Worm (Caenorhabditis elegans) whole organism, late embryonic: ENCODE data around the gene alh-6.

ENCODE experiments used
- C08G9.2 ChIP-seq: sonication (generic microtip); optimal IDR thresholded peaks from 2 replicates; lab custom pipeline; 2016; ENCODE audit warnings: mild to moderate bottlenecking, missing genetic modification characterization, moderate library complexity, missing compliant biosample characterization
- C38D4.7 ChIP-seq: fragments of 200-800 bp; sonication (Bioruptor generic); optimal IDR thresholded peaks from 2 replicates; lab custom pipeline; 2018; ENCODE audit warnings: mild to moderate bottlenecking, missing genetic modification characterization, moderate library complexity, missing compliant biosample characterization
- F13H6.1 ChIP-seq: sonication (generic microtip); optimal IDR thresholded peaks from 2 replicates; lab custom pipeline; 2016; ENCODE audit warnings: missing genetic modification characterization, missing compliant biosample characterization
- K02D7.2 ChIP-seq: sonication (generic microtip); optimal IDR thresholded peaks from 2 replicates; lab custom pipeline; 2017; ENCODE audit warnings: mild to moderate bottlenecking, missing genetic modification characterization, missing compliant biosample characterization
- K09A11.1 ChIP-seq: sonication (generic microtip); optimal IDR thresholded peaks from 2 replicates; lab custom pipeline; 2017; ENCODE audit warnings: antibody characterized with exemption, mild to moderate bottlenecking, missing genetic modification characterization, missing compliant biosample characterization; ENCODE audit not compliant: insufficient read depth
- T23F11.4 ChIP-seq: fragments of 200-800 bp; sonication (Bioruptor generic); optimal IDR thresholded peaks from 2 replicates; lab custom pipeline; 2018; ENCODE audit warnings: mild to moderate bottlenecking, missing genetic modification characterization, missing compliant biosample characterization
- Y22D7AL.16 ChIP-seq: sonication (generic microtip); optimal IDR thresholded peaks from 2 replicates; lab custom pipeline; 2016; ENCODE audit warnings: missing genetic modification characterization, missing compliant biosample characterization
- ama-1 ChIP-seq: fragments of 150-350 bp; optimal IDR thresholded peaks from 2 replicates; lab custom pipeline; 2014
- ceh-14 ChIP-seq: sonication (generic microtip); optimal IDR thresholded peaks from 2 replicates; lab custom pipeline; 2016; ENCODE audit warnings: missing genotype, missing genetic modification characterization, missing compliant biosample characterization
- ceh-18 ChIP-seq: sonication (generic microtip); optimal IDR thresholded peaks from 2 replicates; lab custom pipeline; 2016; ENCODE audit warnings: missing genetic modification characterization, missing compliant biosample characterization
- ceh-30 ChIP-seq: fragments of 150-350 bp; optimal IDR thresholded peaks from 2 replicates; lab custom pipeline; 2014; ENCODE audit warnings: missing biosample characterization, missing genetic modification characterization
- ceh-31 ChIP-seq: sonication (generic microtip); optimal IDR thresholded peaks from 2 replicates; lab custom pipeline; 2016; ENCODE audit warnings: missing genetic modification characterization, missing compliant biosample characterization
- ceh-48 ChIP-seq: sonication (generic microtip); optimal IDR thresholded peaks from 2 replicates; lab custom pipeline; 2016; ENCODE audit warnings: missing genetic modification characterization, inconsistent platforms, missing compliant biosample characterization
- ceh-6 ChIP-seq: fragments of 200-800 bp; sonication (Bioruptor generic); optimal IDR thresholded peaks from 2 replicates; lab custom pipeline; 2018; ENCODE audit warnings: mild to moderate bottlenecking, missing genetic modification characterization, missing compliant biosample characterization
- che-1 ChIP-seq: sonication (generic microtip); optimal IDR thresholded peaks from 2 replicates; lab custom pipeline; 2016; ENCODE audit warnings: mild to moderate bottlenecking, missing genetic modification characterization, missing compliant biosample characterization
- dve-1 ChIP-seq: sonication (generic microtip); optimal IDR thresholded peaks from 2 replicates; lab custom pipeline; 2017; ENCODE audit warnings: antibody characterized with exemption, mild to moderate bottlenecking, missing genetic modification characterization, missing compliant biosample characterization
- elt-2 ChIP-seq: sonication (generic microtip); optimal IDR thresholded peaks from 2 replicates; lab custom pipeline; 2016; ENCODE audit warnings: missing genetic modification reagents, missing genetic modification characterization, missing compliant biosample characterization
- elt-4 ChIP-seq: sonication (generic microtip); optimal IDR thresholded peaks from 2 replicates; lab custom pipeline; 2016; ENCODE audit warnings: missing genetic modification characterization, missing compliant biosample characterization
- ets-4 ChIP-seq: sonication (generic microtip); optimal IDR thresholded peaks from 2 replicates; lab custom pipeline; 2016; ENCODE audit warnings: missing genetic modification characterization, missing compliant biosample characterization
- fkh-10 ChIP-seq: fragments of 150-350 bp; optimal IDR thresholded peaks from 2 replicates; lab custom pipeline; 2014; ENCODE audit warnings: missing biosample characterization, missing genetic modification reagents, missing genetic modification characterization
- fkh-6 ChIP-seq: sonication (generic microtip); optimal IDR thresholded peaks from 2 replicates; lab custom pipeline; 2016; ENCODE audit warnings: missing genetic modification characterization, missing compliant biosample characterization
- gmeb-2 ChIP-seq: sonication (generic microtip); optimal IDR thresholded peaks from 2 replicates; lab custom pipeline; 2016; ENCODE audit warnings: missing genetic modification characterization, inconsistent platforms, missing compliant biosample characterization
- hlh-13 ChIP-seq: fragments of 200-800 bp; sonication (Bioruptor generic); optimal IDR thresholded peaks from 2 replicates; lab custom pipeline; 2018; ENCODE audit warnings: mild to moderate bottlenecking, missing genetic modification characterization, missing compliant biosample characterization
- hlh-15 ChIP-seq: sonication (generic microtip); optimal IDR thresholded peaks from 2 replicates; lab custom pipeline; 2016; ENCODE audit warnings: missing genetic modification characterization, missing compliant biosample characterization
- hlh-30 ChIP-seq: sonication (generic microtip); optimal IDR thresholded peaks from 2 replicates; lab custom pipeline; 2017; ENCODE audit warnings: antibody characterized with exemption, missing genetic modification characterization, missing compliant biosample characterization; ENCODE audit not compliant: insufficient read depth
- lin-11 ChIP-seq: fragments of 200-800 bp; sonication (Bioruptor generic); optimal IDR thresholded peaks from 2 replicates; lab custom pipeline; 2018; ENCODE audit warnings: mild to moderate bottlenecking, missing genetic modification characterization, missing compliant biosample characterization
- madf-2 ChIP-seq: sonication (generic microtip); optimal IDR thresholded peaks from 2 replicates; lab custom pipeline; 2017; ENCODE audit warnings: missing genetic modification characterization, missing compliant biosample characterization
- nfya-1 ChIP-seq: sonication (generic microtip); optimal IDR thresholded peaks from 2 replicates; lab custom pipeline; 2017; ENCODE audit warnings: missing genetic modification characterization, mild to moderate bottlenecking, missing compliant biosample characterization, antibody characterized with exemption, moderate library complexity
- nhr-11 ChIP-seq: fragments of 150-350 bp; optimal IDR thresholded peaks from 2 replicates; lab custom pipeline; 2014; ENCODE audit warnings: missing biosample characterization, missing genetic modification characterization
- odd-2 ChIP-seq: sonication (generic microtip); optimal IDR thresholded peaks from 2 replicates; lab custom pipeline; 2017; ENCODE audit warnings: antibody characterized with exemption, mild to moderate bottlenecking, missing genetic modification characterization, missing compliant biosample characterization
- pha-2 ChIP-seq: sonication (generic microtip); optimal IDR thresholded peaks from 2 replicates; lab custom pipeline; 2017; ENCODE audit warnings: mild to moderate bottlenecking, missing genetic modification characterization, missing compliant biosample characterization
- ref-2 ChIP-seq: sonication (generic microtip); optimal IDR thresholded peaks from 2 replicates; lab custom pipeline; 2016; ENCODE audit warnings: missing genetic modification characterization, missing compliant biosample characterization
- rnt-1 ChIP-seq: sonication (generic microtip); optimal IDR thresholded peaks from 2 replicates; lab custom pipeline; 2016; ENCODE audit warnings: missing genetic modification characterization, missing compliant biosample characterization
- sdc-2 ChIP-seq: sonication (generic microtip); optimal IDR thresholded peaks from 2 replicates; lab custom pipeline; 2016; ENCODE audit warnings: missing genotype, missing genetic modification characterization, missing compliant biosample characterization
- syd-9 ChIP-seq: sonication (generic microtip); optimal IDR thresholded peaks from 2 replicates; lab custom pipeline; 2016; ENCODE audit warnings: mild to moderate bottlenecking, missing genetic modification characterization, moderate library complexity, missing compliant biosample characterization
- tbx-2 ChIP-seq: sonication (generic microtip); optimal IDR thresholded peaks from 2 replicates; lab custom pipeline; 2016; ENCODE audit warnings: missing genetic modification characterization, missing compliant biosample characterization
- ttx-3 ChIP-seq: sonication (generic microtip); optimal IDR thresholded peaks from 2 replicates; lab custom pipeline; 2016; ENCODE audit warnings: missing genetic modification reagents, missing genetic modification characterization, missing compliant biosample characterization
- unc-3 ChIP-seq, 2 experiments: fragments of 200-800 bp in 1 of 2; sonication (Bioruptor generic) in 1 of 2; sonication (generic microtip) in 1 of 2; conservative IDR thresholded peaks in 1 of 2; optimal IDR thresholded peaks in 1 of 2; 2 replicates each; pipeline versions ENCODE4 v1.3.6 to Lab custom; 2016 to 2022; ENCODE audit warnings: missing compliant biosample characterization in 2 of 2, missing genetic modification characterization in 2 of 2, missing genetic modification reagents in 1 of 2
- unc-86 ChIP-seq: sonication (generic microtip); optimal IDR thresholded peaks from 2 replicates; lab custom pipeline; 2016; ENCODE audit warnings: missing genetic modification characterization, missing compliant biosample characterization
- zip-5 ChIP-seq: sonication (generic microtip); optimal IDR thresholded peaks from 2 replicates; lab custom pipeline; 2016; ENCODE audit warnings: missing genetic modification characterization, missing compliant biosample characterization
- ztf-16 ChIP-seq: sonication (generic microtip); optimal IDR thresholded peaks from 2 replicates; lab custom pipeline; 2017; ENCODE audit warnings: missing genetic modification characterization, missing compliant biosample characterization

The alh-6 gene

DNA sequence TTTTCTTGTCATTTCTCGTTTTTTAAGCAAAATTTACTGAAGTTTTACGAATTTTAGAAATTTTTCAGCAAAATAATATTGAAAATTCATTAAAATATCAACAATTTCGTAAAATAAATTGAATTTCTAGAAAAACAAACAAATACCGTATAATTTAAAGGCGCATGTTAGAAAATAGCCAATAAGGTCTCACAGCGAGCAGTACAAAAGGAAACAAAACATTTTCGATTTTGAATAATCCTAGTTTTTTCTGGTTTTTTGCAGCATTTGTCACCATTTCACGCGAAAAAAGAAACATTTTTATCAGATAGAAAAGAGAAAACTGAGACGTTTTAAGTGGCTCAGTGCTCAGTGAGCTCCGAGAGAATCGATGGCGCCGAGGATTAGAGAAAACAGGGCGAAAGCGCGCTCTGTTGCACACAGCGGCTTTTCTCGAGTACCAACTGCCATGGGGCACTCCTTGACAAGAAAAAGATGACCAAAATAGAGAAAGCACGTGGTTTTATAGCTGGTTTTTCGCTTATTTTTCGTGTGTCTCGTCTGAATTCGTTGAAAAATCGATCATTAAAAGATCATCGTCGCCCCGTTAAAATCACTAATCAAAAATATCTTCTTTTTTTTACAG is at the start of gene alh-6, which contains the start of gene fcho-1:
TSS of gene alh-6 (minus strand) at position 242 of the 625 bp plus-strand sequence.
TSS of gene fcho-1 (plus strand) at position 624 of the 625 bp plus-strand sequence.
- TF ChIP-seq K09A11.1 (tag; lab: Kevin White, UChicago), result no peak
- TF ChIP-seq madf-2 (tag; lab: Kevin White, UChicago), result no peak
- no peak for TF ChIP-seq ets-4 (tag; lab: Kevin White, UChicago)
- TF ChIP-seq F13H6.1 (tag; lab: Kevin White, UChicago), result no peak
- no peak for TF ChIP-seq odd-2 (tag; lab: Kevin White, UChicago)
- peak; percentile 29 for TF ChIP-seq hlh-30 (tag; lab: Kevin White, UChicago)
- no peak for TF ChIP-seq fkh-10
- TF ChIP-seq tbx-2 (tag; lab: Kevin White, UChicago), result no peak
- TF ChIP-seq lin-11 (tag; lab: Kevin White, UChicago), result no peak
- TF ChIP-seq ceh-6 (GFP tag; lab: Kevin White, UChicago), result no peak
- no peak for TF ChIP-seq K02D7.2 (tag; lab: Kevin White, UChicago)
- TF ChIP-seq syd-9, result no peak
- TF ChIP-seq C08G9.2 (tag; lab: Kevin White, UChicago), result no peak
- TF ChIP-seq dve-1 (tag; lab: Kevin White, UChicago), result no peak
- peak; percentile 10 for TF ChIP-seq ceh-48
- TF ChIP-seq ceh-18 (tag; lab: Kevin White, UChicago), result no peak
- TF ChIP-seq ref-2 (tag; lab: Kevin White, UChicago), result no peak

- no peak for TF ChIP-seq elt-2 (tag; lab: Kevin White, UChicago)
- no peak for TF ChIP-seq syd-9
- no peak for TF ChIP-seq ref-2 (tag; lab: Kevin White, UChicago)
- no peak for TF ChIP-seq gmeb-2 (tag; lab: Kevin White, UChicago)
- TF ChIP-seq elt-4, result no peak
- TF ChIP-seq ceh-18 (tag; lab: Kevin White, UChicago), result no peak
- no peak for TF ChIP-seq madf-2 (tag; lab: Kevin White, UChicago)
Measured at ce11 chrII:1357905-1358304, 48.0 kb upstream of the alh-6 start, which contains the start of gene C13A10.2. C13A10.2 (minus strand) TSS chrII:1358005.

DNA sequence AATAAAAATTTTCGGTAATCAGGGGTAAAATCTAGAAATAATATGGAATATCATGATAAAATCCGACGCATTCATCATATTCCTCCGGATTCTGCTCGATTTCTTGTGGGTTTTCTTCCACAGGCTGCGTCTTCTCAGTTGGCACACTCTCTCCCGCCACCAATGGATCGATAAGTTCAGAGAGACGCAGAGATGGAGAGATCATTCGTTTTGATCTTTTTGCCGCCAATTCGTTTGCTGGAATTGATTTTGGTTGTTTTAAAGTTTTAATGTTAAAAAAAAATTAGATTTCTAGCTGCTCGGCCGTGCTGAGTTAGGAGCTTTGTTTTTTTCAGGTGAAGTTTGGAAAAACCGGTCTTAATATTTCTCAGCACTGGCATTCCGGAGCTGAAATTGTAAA is 47.3 kb upstream of the alh-6 start:
- TF ChIP-seq ceh-6 (GFP tag; lab: Kevin White, UChicago), result no peak
- no peak for TF ChIP-seq elt-2 (tag; lab: Kevin White, UChicago)
- no peak for TF ChIP-seq nfya-1 (tag; lab: Kevin White, UChicago)
- TF ChIP-seq hlh-13 (GFP tag; lab: Kevin White, UChicago), result no peak
- TF ChIP-seq rnt-1, result no peak
- TF ChIP-seq unc-3 (GFP tag; conservative IDR thresholded peaks at IDR 0.05; lab: Robert Waterston, UW), result no peak
- no peak for TF ChIP-seq unc-3 (tag; optimal IDR thresholded peaks at IDR 0.05; lab: Kevin White, UChicago)
- no peak for TF ChIP-seq nhr-11 (tag; lab: Kevin White, UChicago)
- TF ChIP-seq C38D4.7, result no peak
- TF ChIP-seq che-1 (tag; lab: Kevin White, UChicago), result no peak
- no peak for TF ChIP-seq fkh-6
- no peak for TF ChIP-seq ceh-48

DNA sequence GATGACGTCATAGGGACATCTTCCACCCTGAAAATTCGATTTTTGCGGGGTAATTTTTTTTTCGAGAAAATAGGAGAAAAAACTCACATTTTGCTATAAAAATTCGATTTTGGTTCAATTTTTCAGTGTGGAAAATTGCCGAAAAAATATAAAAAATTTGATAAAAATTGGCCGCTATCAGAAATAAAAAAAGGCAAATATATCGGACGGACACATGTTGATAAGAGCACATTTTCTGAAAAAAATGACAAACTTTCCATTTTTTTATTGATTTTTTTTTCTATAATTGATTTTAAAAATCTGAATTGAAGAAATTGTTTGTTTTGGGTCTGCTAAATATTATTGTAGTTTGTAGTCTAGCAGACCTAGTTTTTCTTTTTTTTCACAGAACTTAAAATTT is 45.5 kb upstream of the alh-6 start, which contains the start of gene C13A10.1:
TSS of gene C13A10.1 (minus strand) at position 170 of the 400 bp plus-strand sequence.
- TF ChIP-seq elt-2 (tag; lab: Kevin White, UChicago) (peak; percentile 39), sdc-2 (tag; lab: Kevin White, UChicago) (no peak)

DNA sequence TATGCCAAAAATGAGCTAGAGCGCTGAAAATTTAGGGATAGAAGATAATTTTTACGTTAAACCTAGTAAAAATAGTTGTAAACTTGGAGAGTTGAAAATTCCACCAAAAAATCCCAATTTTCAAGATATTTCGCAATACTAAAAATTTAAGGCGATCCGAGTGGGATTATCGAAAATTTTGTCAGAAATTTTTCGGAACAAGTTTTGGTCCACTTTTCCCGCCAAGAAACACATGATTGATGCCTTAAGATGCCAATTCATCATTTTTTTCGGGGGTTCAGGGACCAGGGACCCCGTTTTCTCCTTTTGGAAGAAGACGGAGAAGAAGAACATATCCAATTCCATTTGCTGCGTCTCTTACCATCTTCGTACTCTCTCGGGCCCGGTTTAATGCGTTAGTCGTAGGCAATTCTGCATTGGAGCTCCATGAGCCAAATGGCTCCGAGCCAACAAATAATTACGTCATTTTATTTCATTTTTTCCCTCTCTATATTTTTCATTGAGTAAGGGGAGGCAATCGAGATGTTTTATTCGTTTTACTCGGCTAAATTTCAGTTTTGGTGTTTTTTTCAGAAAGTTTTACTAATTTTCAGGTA is 34.7 kb upstream of the alh-6 start:
- TF ChIP-seq unc-86 (tag; lab: Kevin White, UChicago) (no peak), ceh-30 (tag; lab: Kevin White, UChicago) (no peak), zip-5 (no peak), hlh-15 (tag; lab: Kevin White, UChicago) (no peak), Y22D7AL.16 (tag; lab: Kevin White, UChicago) (no peak), ceh-48 (no peak), madf-2 (tag; lab: Kevin White, UChicago) (no peak), ttx-3 (tag; lab: Kevin White, UChicago) (no peak), C08G9.2 (tag; lab: Kevin White, UChicago) (no peak), pha-2 (tag; lab: Kevin White, UChicago) (no peak), ceh-6 (GFP tag; lab: Kevin White, UChicago) (no peak), ceh-14 (tag; lab: Kevin White, UChicago) (no peak), ama-1 (lab: Kevin White, UChicago) (no peak), T23F11.4 (GFP tag; lab: Kevin White, UChicago) (no peak), ceh-31 (tag; lab: Kevin White, UChicago) (no peak), sdc-2 (tag; lab: Kevin White, UChicago) (no peak), tbx-2 (tag; lab: Kevin White, UChicago) (no peak), ztf-16 (tag; lab: Kevin White, UChicago) (no peak), syd-9 (no peak)
- TF ChIP-seq, all 69 proteins: peak for 0
